Worm (Caenorhabditis elegans) whole organism, L4 larva: Measurements from ENCODE around the gene wrt-3.
A peak's percentile ranks its signal among the peaks of the same experiment; 100 is the strongest.

Source experiments
- F26F4.8 ChIP-seq: fragments of 200-800 bp; sonication (Bioruptor generic); conservative IDR thresholded peaks from 2 replicates; pipeline ENCODE4 v1.3.6; 2022; ENCODE audit warnings: missing genetic modification characterization, missing compliant biosample characterization
- R02D3.7 ChIP-seq: fragments of 150-350 bp; sonication (generic microtip); optimal IDR thresholded peaks from 3 replicates; lab custom pipeline; 2014; ENCODE audit warnings: missing biosample characterization, missing genetic modification characterization
- Y105C5A.15 ChIP-seq: fragments of 200-800 bp; sonication (Bioruptor generic); IDR thresholded peaks from 2 replicates; pipeline ENCODE4 v1.3.6; 2022; ENCODE audit warnings: missing genetic modification characterization, missing compliant biosample characterization
- Y48G9A.11 ChIP-seq: fragments of 200-800 bp; sonication (Bioruptor generic); IDR thresholded peaks from 2 replicates; pipeline ENCODE4 v1.3.6; 2022; ENCODE audit warnings: missing genetic modification reagents, missing genetic modification characterization, missing compliant biosample characterization
- Y75B8A.6 ChIP-seq: fragments of 200-800 bp; sonication (Bioruptor generic); IDR thresholded peaks from 2 replicates; pipeline ENCODE4 v1.3.6; 2022; ENCODE audit warnings: missing genetic modification reagents, missing genetic modification characterization, missing compliant biosample characterization
- aha-1 ChIP-seq: fragments of 150-350 bp; peaks from one replicate; lab custom pipeline; 2014; ENCODE audit warnings: missing biosample characterization, missing genetic modification characterization
- arid-1 ChIP-seq: fragments of 200-800 bp; sonication (Bioruptor generic); conservative IDR thresholded peaks from 2 replicates; pipeline ENCODE4 v1.3.6; 2022; ENCODE audit warnings: missing genetic modification reagents, missing genetic modification characterization, missing compliant biosample characterization
- attf-4 ChIP-seq: sonication (generic microtip); optimal IDR thresholded peaks from 3 replicates; lab custom pipeline; 2017; ENCODE audit warnings: missing biosample characterization, missing genetic modification characterization
- ceh-20 ChIP-seq: fragments of 200-800 bp; sonication (Bioruptor generic); IDR thresholded peaks from 2 replicates; pipeline ENCODE4 v1.3.6; 2022; ENCODE audit warnings: missing genetic modification reagents, missing genetic modification characterization, missing compliant biosample characterization
- ceh-32 ChIP-seq: sonication (generic microtip); optimal IDR thresholded peaks from 2 replicates; lab custom pipeline; 2016; ENCODE audit warnings: mild to moderate bottlenecking, missing genetic modification characterization, missing compliant biosample characterization; ENCODE audit not compliant: poor library complexity
- ceh-62 ChIP-seq: sonication (generic microtip); optimal IDR thresholded peaks from 2 replicates; lab custom pipeline; 2017; ENCODE audit warnings: missing biosample characterization, missing genetic modification characterization
- dmd-9 ChIP-seq: fragments of 200-800 bp; sonication (Bioruptor generic); IDR thresholded peaks from 2 replicates; pipeline ENCODE4 v1.3.6; 2022; ENCODE audit warnings: missing genetic modification reagents, missing genetic modification characterization, missing compliant biosample characterization
- dve-1 ChIP-seq: sonication (generic microtip); optimal IDR thresholded peaks from 2 replicates; lab custom pipeline; 2017; ENCODE audit warnings: antibody characterized with exemption, mild to moderate bottlenecking, missing genetic modification characterization, missing compliant biosample characterization; ENCODE audit not compliant: insufficient read depth
- egl-43 ChIP-seq: fragments of 200-800 bp; sonication (Bioruptor generic); IDR thresholded peaks from 2 replicates; pipeline ENCODE4 v1.3.6; 2022; ENCODE audit warnings: missing genetic modification reagents, missing genetic modification characterization, missing compliant biosample characterization
- gei-8 ChIP-seq: fragments of 200-800 bp; sonication (Bioruptor generic); optimal IDR thresholded peaks from 2 replicates; lab custom pipeline; 2018; ENCODE audit warnings: mild to moderate bottlenecking, missing genetic modification characterization, missing compliant biosample characterization
- hif-1 ChIP-seq, 2 experiments: sonication (generic microtip); optimal IDR thresholded peaks; 2 replicates each; lab custom pipeline; 2016 to 2017; ENCODE audit warnings: missing compliant biosample characterization in 2 of 2, missing genetic modification characterization in 2 of 2, missing genetic modification reagents in 2 of 2, missing genotype in 2 of 2, mild to moderate bottlenecking in 1 of 2
- hlh-30 ChIP-seq: sonication (generic microtip); optimal IDR thresholded peaks from 2 replicates; lab custom pipeline; 2017; ENCODE audit warnings: antibody characterized with exemption, mild to moderate bottlenecking, missing genetic modification characterization, missing compliant biosample characterization; ENCODE audit not compliant: insufficient read depth
- lim-7 ChIP-seq: fragments of 200-800 bp; sonication (Bioruptor generic); IDR thresholded peaks from 2 replicates; pipeline ENCODE4 v1.3.6; 2022; ENCODE audit warnings: missing genetic modification characterization, missing compliant biosample characterization
- lin-1 ChIP-seq: fragments of 200-800 bp; sonication (Bioruptor generic); IDR thresholded peaks from 2 replicates; pipeline ENCODE4 v1.3.6; 2022; ENCODE audit warnings: missing genetic modification reagents, missing genetic modification characterization, missing compliant biosample characterization
- lin-13 ChIP-seq: fragments of 150-350 bp; optimal IDR thresholded peaks from 2 replicates; lab custom pipeline; 2014; ENCODE audit warnings: missing biosample characterization, missing genetic modification reagents, missing genetic modification characterization
- lin-15B ChIP-seq: fragments of 150-350 bp; sonication (generic microtip); optimal IDR thresholded peaks from 3 replicates; lab custom pipeline; 2014; ENCODE audit warnings: missing biosample characterization, missing genetic modification characterization
- lin-29 ChIP-seq: fragments of 200-800 bp; sonication (Bioruptor generic); IDR thresholded peaks from 2 replicates; pipeline ENCODE4 v1.3.6; 2022; ENCODE audit warnings: missing genetic modification reagents, missing genetic modification characterization, missing compliant biosample characterization
- lir-3 ChIP-seq: sonication (generic microtip); optimal IDR thresholded peaks from 2 replicates; lab custom pipeline; 2016; ENCODE audit warnings: mild to moderate bottlenecking, missing genetic modification characterization, missing compliant biosample characterization
- madf-5 ChIP-seq, 2 experiments: fragments of 200-800 bp; sonication (Bioruptor generic); IDR thresholded peaks; 2 replicates each; pipeline ENCODE4 v1.3.6; 2022; ENCODE audit warnings: missing compliant biosample characterization in 2 of 2, missing genetic modification characterization in 2 of 2
- mdl-1 ChIP-seq, 2 experiments: fragments of 150-350 bp in 1 of 2; sonication (generic microtip) in 1 of 2; optimal IDR thresholded peaks; 2 replicates each; lab custom pipeline; 2014 to 2017; ENCODE audit warnings: missing biosample characterization in 2 of 2, missing genetic modification characterization in 2 of 2
- mdt-29 ChIP-seq: fragments of 200-800 bp; sonication (Bioruptor generic); IDR thresholded peaks from 2 replicates; pipeline ENCODE4 v1.3.6; 2022; ENCODE audit warnings: missing genetic modification reagents, missing genetic modification characterization, missing compliant biosample characterization
- mep-1 ChIP-seq: fragments of 150-350 bp; sonication (generic microtip); optimal IDR thresholded peaks from 3 replicates; lab custom pipeline; 2014; ENCODE audit warnings: missing biosample characterization, missing genetic modification characterization
- mxl-2 ChIP-seq: fragments of 200-800 bp; sonication (Bioruptor generic); conservative IDR thresholded peaks from 2 replicates; pipeline ENCODE4 v1.3.6; 2022; ENCODE audit warnings: missing genetic modification reagents, missing genetic modification characterization, missing compliant biosample characterization
- nhr-102 ChIP-seq: sonication (generic microtip); optimal IDR thresholded peaks from 2 replicates; lab custom pipeline; 2016; ENCODE audit warnings: mild to moderate bottlenecking, missing genetic modification characterization, moderate library complexity, missing compliant biosample characterization
- nhr-237 ChIP-seq: sonication (generic microtip); optimal IDR thresholded peaks from 2 replicates; lab custom pipeline; 2017; ENCODE audit warnings: missing biosample characterization, missing genetic modification characterization
- nhr-25 ChIP-seq: sonication (generic microtip); optimal IDR thresholded peaks from 2 replicates; lab custom pipeline; 2017; ENCODE audit warnings: missing genetic modification characterization, mild to moderate bottlenecking, missing compliant biosample characterization, antibody characterized with exemption, moderate library complexity, borderline replicate concordance; ENCODE audit not compliant: insufficient read depth
- nhr-42 ChIP-seq: fragments of 200-800 bp; sonication (Bioruptor generic); IDR thresholded peaks from 2 replicates; pipeline ENCODE4 v1.3.6; 2022; ENCODE audit warnings: missing genetic modification characterization, missing compliant biosample characterization
- nhr-48 ChIP-seq: sonication (generic microtip); optimal IDR thresholded peaks from 2 replicates; lab custom pipeline; 2016; ENCODE audit warnings: mild to moderate bottlenecking, missing genetic modification characterization, missing compliant biosample characterization
- nhr-6 ChIP-seq: fragments of 150-350 bp; optimal IDR thresholded peaks from 2 replicates; lab custom pipeline; 2014; ENCODE audit warnings: missing biosample characterization, missing genetic modification characterization
- nhr-77 ChIP-seq: fragments of 150-350 bp; optimal IDR thresholded peaks from 2 replicates; lab custom pipeline; 2014; ENCODE audit warnings: missing biosample characterization, missing genetic modification characterization
- pha-4 ChIP-seq, 2 experiments: fragments of 150-350 bp in 1 of 2; fragments of 200-800 bp in 1 of 2; sonication (Bioruptor generic) in 1 of 2; IDR thresholded peaks in 1 of 2; optimal IDR thresholded peaks in 1 of 2; 2 replicates each; pipeline versions ENCODE4 v1.3.6 to Lab custom; 2014 to 2022; ENCODE audit warnings: missing genetic modification characterization in 2 of 2, missing genetic modification reagents in 2 of 2, missing biosample characterization in 1 of 2, missing compliant biosample characterization in 1 of 2
- php-3 ChIP-seq: fragments of 200-800 bp; sonication (Bioruptor generic); IDR thresholded peaks from 2 replicates; pipeline ENCODE4 v1.3.6; 2022; ENCODE audit warnings: missing genetic modification reagents, missing genetic modification characterization, missing compliant biosample characterization
- pqm-1 ChIP-seq: sonication (generic microtip); optimal IDR thresholded peaks from 2 replicates; lab custom pipeline; 2017; ENCODE audit warnings: missing biosample characterization, missing genetic modification characterization
- sdz-12 ChIP-seq: fragments of 200-800 bp; sonication (Bioruptor generic); optimal IDR thresholded peaks from 2 replicates; lab custom pipeline; 2018; ENCODE audit warnings: mild to moderate bottlenecking, missing genetic modification characterization, missing compliant biosample characterization
- skn-1 ChIP-seq: fragments of 150-350 bp; optimal IDR thresholded peaks from 2 replicates; lab custom pipeline; 2014; ENCODE audit warnings: missing biosample characterization, missing genetic modification characterization
- snpc-1.2 ChIP-seq: fragments of 200-800 bp; sonication (Bioruptor generic); IDR thresholded peaks from 2 replicates; pipeline ENCODE4 v1.3.6; 2022; ENCODE audit warnings: missing genetic modification reagents, missing genetic modification characterization, missing compliant biosample characterization
- snpc-4 ChIP-seq: fragments of 150-350 bp; optimal IDR thresholded peaks from 2 replicates; lab custom pipeline; 2014; ENCODE audit warnings: missing biosample characterization, missing genetic modification characterization
- spr-3 ChIP-seq: fragments of 200-800 bp; sonication (Bioruptor generic); optimal IDR thresholded peaks from 2 replicates; lab custom pipeline; 2018; ENCODE audit warnings: mild to moderate bottlenecking, missing genetic modification characterization, missing compliant biosample characterization
- tag-97 ChIP-seq: fragments of 200-800 bp; sonication (Bioruptor generic); IDR thresholded peaks from 2 replicates; pipeline ENCODE4 v1.3.6; 2022; ENCODE audit warnings: missing genetic modification characterization, missing compliant biosample characterization
- unc-39 ChIP-seq: sonication (generic microtip); optimal IDR thresholded peaks from 2 replicates; lab custom pipeline; 2017; ENCODE audit warnings: missing biosample characterization, missing genetic modification characterization
- unc-62 ChIP-seq, 3 experiments: fragments of 150-350 bp in 1 of 3; sonication (generic microtip); optimal IDR thresholded peaks in 2 of 3; peaks in 1 of 3; 1 replicate in 1 of 3; 2 replicates in 2 of 3; lab custom pipeline; 2014 to 2017; ENCODE audit warnings: missing biosample characterization in 3 of 3, missing genetic modification characterization in 3 of 3, missing genetic modification reagents in 3 of 3, missing genotype in 1 of 3
- vab-7 ChIP-seq: fragments of 200-800 bp; sonication (Bioruptor generic); IDR thresholded peaks from 2 replicates; pipeline ENCODE4 v1.3.6; 2022; ENCODE audit warnings: missing genetic modification reagents, missing genetic modification characterization, missing compliant biosample characterization
- zag-1 ChIP-seq: fragments of 150-350 bp; optimal IDR thresholded peaks from 2 replicates; lab custom pipeline; 2014; ENCODE audit warnings: missing biosample characterization, missing genetic modification characterization
- zip-11 ChIP-seq: fragments of 200-800 bp; sonication (Bioruptor generic); IDR thresholded peaks from 2 replicates; pipeline ENCODE4 v1.3.6; 2022; ENCODE audit warnings: missing genetic modification characterization, missing compliant biosample characterization
- ztf-11 ChIP-seq: fragments of 150-350 bp; optimal IDR thresholded peaks from 2 replicates; lab custom pipeline; 2014; ENCODE audit warnings: missing biosample characterization, missing genetic modification characterization
- ztf-7 ChIP-seq: fragments of 150-350 bp; optimal IDR thresholded peaks from 2 replicates; lab custom pipeline; 2014; ENCODE audit warnings: missing biosample characterization, missing genetic modification characterization

The wrt-3 gene

ce11 chrIV:9527002-9527401, 49.7 kb upstream of the wrt-3 start (continued):
- TF ChIP-seq ceh-32 (tag; lab: Kevin White, UChicago) (no peak), ztf-7 (no peak), spr-3 (GFP tag; lab: Kevin White, UChicago) (no peak), R02D3.7 (tag; lab: Kevin White, UChicago) (no peak), ceh-62 (no peak), lin-15B (tag; lab: Kevin White, UChicago) (no peak), mdl-1 (tag; optimal IDR thresholded peaks at IDR 0.05; lab: Kevin White, UChicago) (no peak), mep-1 (tag; lab: Kevin White, UChicago) (no peak), attf-4 (tag; lab: Kevin White, UChicago) (no peak), snpc-4 (tag; lab: Kevin White, UChicago) (no peak), lir-3 (tag; lab: Kevin White, UChicago) (no peak), Y75B8A.6 (no peak), nhr-237 (no peak), gei-8 (GFP tag; lab: Kevin White, UChicago) (no peak), lin-13 (GFP tag; lab: Kevin White, UChicago) (no peak), Y105C5A.15 (GFP tag; lab: Robert Waterston, UW) (no peak), madf-5 (GFP tag; IDR thresholded peaks at IDR 0.05; lab: Robert Waterston, UW) (0 out of 4 replicates have a peak, but pooled peaks of 1 of the 2 experiments have one; percentile 36), aha-1 (no peak), sdz-12 (GFP tag; lab: Kevin White, UChicago) (no peak), pha-4 (GFP tag; IDR thresholded peaks at IDR 0.05; lab: Robert Waterston, UW) (no peak), pha-4 (tag; optimal IDR thresholded peaks at IDR 0.05; lab: Kevin White, UChicago) (no peak), nhr-42 (GFP tag; lab: Robert Waterston, UW) (no peak), hif-1 (tag; optimal IDR thresholded peaks at IDR 0.05; lab: Kevin White, UChicago) (no peak), egl-43 (GFP tag; lab: Robert Waterston, UW) (no peak), tag-97 (no peak), hlh-30 (tag; lab: Kevin White, UChicago) (no peak), lim-7 (GFP tag; lab: Robert Waterston, UW) (no peak), php-3 (no peak), nhr-6 (tag; lab: Kevin White, UChicago) (peak; percentile 9), nhr-48 (tag; lab: Kevin White, UChicago) (peak; percentile 27), ceh-20 (no peak), snpc-1.2 (GFP tag; lab: Robert Waterston, UW) (no peak), dmd-9 (GFP tag; lab: Robert Waterston, UW) (no peak), mxl-2 (no peak), unc-39 (tag; lab: Kevin White, UChicago) (no peak), lin-1 (GFP tag; lab: Robert Waterston, UW) (no peak), vab-7 (no peak), nhr-77 (peak; percentile 60), zip-11 (no peak), pqm-1 (tag; lab: Kevin White, UChicago) (peak; percentile 32), zag-1 (tag; lab: Kevin White, UChicago) (no peak), mdt-29 (GFP tag; lab: Robert Waterston, UW) (no peak), ztf-11 (no peak), nhr-25 (tag; lab: Kevin White, UChicago) (no peak), unc-62 (GFP tag; optimal IDR thresholded peaks at IDR 0.05 in 1 of 2; lab: Kevin White, UChicago) (no peak), unc-62 (tag; optimal IDR thresholded peaks at IDR 0.05; lab: Kevin White, UChicago) (no peak), arid-1 (GFP tag; lab: Robert Waterston, UW) (no peak), Y48G9A.11 (no peak), skn-1 (no peak), F26F4.8 (GFP tag; lab: Robert Waterston, UW) (no peak), dve-1 (tag; lab: Kevin White, UChicago) (peak; percentile 60), lin-29 (no peak), nhr-102 (no peak)
